Fruit fly (Drosophila melanogaster) whole organism, embryonic: Measurements from ENCODE around the gene Tango5.

Experiments
- Abd-B ChIP-seq: fragments of 200-800 bp; sonication (Bioruptor generic); optimal IDR thresholded peaks from 2 replicates; lab custom pipeline; 2018; ENCODE audit warnings: missing biosample characterization, mild to moderate bottlenecking, missing genetic modification characterization, moderate library complexity
- Awh ChIP-seq: fragments of 200-800 bp; sonication (Bioruptor generic); IDR thresholded peaks from 2 replicates; pipeline ENCODE4, ENCODE4 v1.3.6; 2022; ENCODE audit warnings: missing biosample characterization, missing genetic modification characterization
- B-H1 ChIP-seq: fragments of 200-800 bp; sonication (Bioruptor generic); IDR thresholded peaks from 3 replicates; pipeline ENCODE4 v1.3.6; 2022; ENCODE audit warnings: missing biosample characterization, missing genetic modification characterization
- CG10321 ChIP-seq: fragments of 200-800 bp; sonication (Bioruptor generic); IDR thresholded peaks from 2 replicates; pipeline ENCODE4 v1.3.6; 2022; ENCODE audit warnings: missing biosample characterization, missing genetic modification characterization
- CG11695 ChIP-seq: fragments of 200-800 bp; sonication (Bioruptor generic); IDR thresholded peaks from 3 replicates; pipeline ENCODE4 v1.3.6; 2022; ENCODE audit warnings: missing biosample characterization, missing genetic modification characterization
- CG12299 ChIP-seq: fragments of 200-800 bp; sonication (Bioruptor generic); optimal IDR thresholded peaks from 2 replicates; lab custom pipeline; 2018; ENCODE audit warnings: missing biosample characterization, mild to moderate bottlenecking, missing genetic modification characterization
- CG17328 ChIP-seq: fragments of 200-800 bp; sonication (Bioruptor generic); IDR thresholded peaks from 2 replicates; pipeline ENCODE4 v1.3.6; 2022; ENCODE audit warnings: missing biosample characterization, missing genetic modification characterization
- CG17912 ChIP-seq: fragments of 200-800 bp; sonication (Bioruptor generic); optimal IDR thresholded peaks from 2 replicates; lab custom pipeline; 2018; ENCODE audit warnings: missing biosample characterization, mild to moderate bottlenecking, missing genetic modification characterization
- CG18011 ChIP-seq: fragments of 200-800 bp; sonication (Bioruptor generic); optimal IDR thresholded peaks from 2 replicates; lab custom pipeline; 2017; ENCODE audit warnings: missing biosample characterization, missing genetic modification characterization, mild to moderate bottlenecking, moderate library complexity, missing genotype
- CG2120 ChIP-seq: fragments of 200-800 bp; sonication (Bioruptor generic); optimal IDR thresholded peaks from 3 replicates; lab custom pipeline; 2016; ENCODE audit warnings: missing biosample characterization, missing genetic modification characterization
- CG34224 ChIP-seq: fragments of 200-800 bp; sonication (Bioruptor generic); IDR thresholded peaks from 3 replicates; pipeline ENCODE4 v1.3.6; 2022; ENCODE audit warnings: missing biosample characterization, missing genetic modification characterization; ENCODE audit not compliant: partially characterized antibody
- CG6791 ChIP-seq: fragments of 200-800 bp; sonication (Bioruptor generic); IDR thresholded peaks from 3 replicates; pipeline ENCODE4 v1.3.6; 2022; ENCODE audit warnings: missing biosample characterization, missing genetic modification characterization; ENCODE audit not compliant: partially characterized antibody
- CG7928 ChIP-seq: fragments of 200-800 bp; sonication (Bioruptor generic); optimal IDR thresholded peaks from 2 replicates; lab custom pipeline; 2017; ENCODE audit warnings: missing biosample characterization, mild to moderate bottlenecking, missing genetic modification characterization
- CG8281 ChIP-seq: fragments of 200-800 bp; sonication (Bioruptor generic); optimal IDR thresholded peaks from 2 replicates; lab custom pipeline; 2018; ENCODE audit warnings: missing biosample characterization, mild to moderate bottlenecking, missing genetic modification characterization, moderate library complexity
- CG8478 ChIP-seq: fragments of >200 bp; optimal IDR thresholded peaks from 2 replicates; lab custom pipeline; 2018
- CG8944 ChIP-seq: fragments of 200-800 bp; sonication (Bioruptor generic); optimal IDR thresholded peaks from 3 replicates; lab custom pipeline; 2016; ENCODE audit warnings: missing biosample characterization, missing genetic modification characterization
- CG9817 ChIP-seq: fragments of 200-800 bp; sonication (Bioruptor generic); optimal IDR thresholded peaks from 2 replicates; lab custom pipeline; 2018; ENCODE audit warnings: missing biosample characterization, mild to moderate bottlenecking, missing genetic modification characterization, moderate library complexity
- CG9932 ChIP-seq: fragments of 200-800 bp; sonication (Bioruptor generic); IDR thresholded peaks from 2 replicates; pipeline ENCODE4 v1.3.6; 2022; ENCODE audit warnings: missing biosample characterization, missing genetic modification characterization
- Chrac-16 ChIP-seq: fragments of 200-800 bp; sonication (Bioruptor generic); optimal IDR thresholded peaks from 3 replicates; lab custom pipeline; 2016; ENCODE audit warnings: missing biosample characterization, missing genetic modification characterization
- CoRest ChIP-seq: fragments of 200-800 bp; sonication (Bioruptor generic); optimal IDR thresholded peaks from 3 replicates; lab custom pipeline; 2018; ENCODE audit warnings: missing biosample characterization, mild to moderate bottlenecking, missing genetic modification characterization, moderate library complexity
- Deaf1 ChIP-seq: fragments of 200-800 bp; optimal IDR thresholded peaks from 3 replicates; lab custom pipeline; 2019; ENCODE audit warnings: missing biosample characterization, mild to moderate bottlenecking, missing genetic modification characterization, moderate library complexity
- E2f1 ChIP-seq: fragments of 200-800 bp; sonication (Bioruptor generic); IDR thresholded peaks from 2 replicates; pipeline ENCODE4 v1.3.6; 2022; ENCODE audit warnings: missing biosample characterization, missing genetic modification characterization
- Ets97D ChIP-seq: fragments of 200-800 bp; sonication (Bioruptor generic); optimal IDR thresholded peaks from 3 replicates; lab custom pipeline; 2016; ENCODE audit warnings: missing biosample characterization, missing genetic modification characterization
- HLH4C ChIP-seq: fragments of 200-800 bp; sonication (Bioruptor generic); IDR thresholded peaks from 3 replicates; pipeline ENCODE4 v1.3.6; 2022; ENCODE audit warnings: missing biosample characterization, missing genetic modification characterization; ENCODE audit not compliant: partially characterized antibody
- HLHmδ ChIP-seq: fragments of 200-800 bp; sonication (Bioruptor generic); optimal IDR thresholded peaks from 2 replicates; lab custom pipeline; 2018; ENCODE audit warnings: missing biosample characterization, mild to moderate bottlenecking, missing genetic modification characterization, moderate library complexity
- HmgD ChIP-seq: fragments of 200-800 bp; sonication (Bioruptor generic); optimal IDR thresholded peaks from 3 replicates; lab custom pipeline; 2016; ENCODE audit warnings: missing biosample characterization, missing genetic modification characterization
- Hmx ChIP-seq: fragments of 200-800 bp; sonication (Bioruptor generic); optimal IDR thresholded peaks from 2 replicates; lab custom pipeline; 2016; ENCODE audit warnings: missing biosample characterization, missing genetic modification characterization
- Hr51 ChIP-seq, 2 experiments: fragments of 200-800 bp; sonication (Bioruptor generic); optimal IDR thresholded peaks; 2 replicates in 1 of 2; 3 replicates in 1 of 2; lab custom pipeline; 2016 to 2018; ENCODE audit warnings: missing biosample characterization in 2 of 2, missing genetic modification characterization in 2 of 2, mild to moderate bottlenecking in 1 of 2, moderate library complexity in 1 of 2
- Max ChIP-seq: fragments of 200-800 bp; sonication (Bioruptor generic); optimal IDR thresholded peaks from 2 replicates; lab custom pipeline; 2016; ENCODE audit warnings: missing biosample characterization, mild to moderate bottlenecking, missing genetic modification characterization
- Oli ChIP-seq: fragments of 200-800 bp; sonication (Bioruptor generic); optimal IDR thresholded peaks from 2 replicates; lab custom pipeline; 2018; ENCODE audit warnings: missing biosample characterization, mild to moderate bottlenecking, missing genetic modification characterization, moderate library complexity
- Rx ChIP-seq: fragments of 200-800 bp; sonication (Bioruptor generic); IDR thresholded peaks from 2 replicates; pipeline ENCODE4 v1.3.6; 2022; ENCODE audit warnings: missing biosample characterization, missing genetic modification characterization
- Xbp1 ChIP-seq: fragments of 200-800 bp; sonication (Bioruptor generic); optimal IDR thresholded peaks from 3 replicates; lab custom pipeline; 2016; ENCODE audit warnings: missing biosample characterization, mild to moderate bottlenecking, missing genetic modification characterization
- ac ChIP-seq: fragments of 200-800 bp; sonication (Bioruptor generic); optimal IDR thresholded peaks from 3 replicates; lab custom pipeline; 2017; ENCODE audit warnings: missing biosample characterization, mild to moderate bottlenecking, missing genetic modification characterization
- ase ChIP-seq: fragments of 200-800 bp; sonication (Bioruptor generic); IDR thresholded peaks from 3 replicates; pipeline ENCODE4 v1.3.6; 2022; ENCODE audit warnings: missing biosample characterization, missing genetic modification characterization
- br ChIP-seq: fragments of >200 bp; optimal IDR thresholded peaks from 2 replicates; lab custom pipeline; 2017
- bsh ChIP-seq, 2 experiments: fragments of 200-800 bp; sonication (Bioruptor generic); optimal IDR thresholded peaks; 2 replicates each; lab custom pipeline; 2017 to 2018; ENCODE audit warnings: mild to moderate bottlenecking in 2 of 2, missing biosample characterization in 2 of 2, missing genetic modification characterization in 2 of 2, moderate library complexity in 1 of 2
- cg ChIP-seq: fragments of 200-800 bp; sonication (Bioruptor generic); optimal IDR thresholded peaks from 3 replicates; lab custom pipeline; 2019; ENCODE audit warnings: missing biosample characterization, mild to moderate bottlenecking, missing genetic modification characterization, moderate library complexity
- crp ChIP-seq, 2 experiments: fragments of 200-800 bp; sonication (Bioruptor generic); optimal IDR thresholded peaks; 2 replicates in 1 of 2; 3 replicates in 1 of 2; lab custom pipeline; 2017; ENCODE audit warnings: missing biosample characterization in 2 of 2, missing genetic modification characterization in 2 of 2, mild to moderate bottlenecking in 1 of 2, moderate library complexity in 1 of 2
- da ChIP-seq: fragments of 200-800 bp; sonication (Bioruptor generic); optimal IDR thresholded peaks from 2 replicates; lab custom pipeline; 2016; ENCODE audit warnings: missing biosample characterization, missing genetic modification characterization
- dati ChIP-seq: fragments of 200-800 bp; sonication (Bioruptor generic); IDR thresholded peaks from 2 replicates; pipeline ENCODE4 v1.3.6; 2022; ENCODE audit warnings: missing biosample characterization, missing genetic modification characterization
- gem ChIP-seq: fragments of 200-800 bp; sonication (Bioruptor generic); optimal IDR thresholded peaks from 2 replicates; lab custom pipeline; 2019; ENCODE audit warnings: missing biosample characterization, mild to moderate bottlenecking, missing genetic modification characterization, moderate library complexity
- h ChIP-seq: fragments of >200 bp; optimal IDR thresholded peaks from 2 replicates; lab custom pipeline; 2017
- lbe ChIP-seq: fragments of 200-800 bp; sonication (Bioruptor generic); optimal IDR thresholded peaks from 2 replicates; lab custom pipeline; 2016; ENCODE audit warnings: missing biosample characterization, mild to moderate bottlenecking, missing genetic modification characterization
- pnt ChIP-seq: fragments of 200-800 bp; sonication (Bioruptor generic); optimal IDR thresholded peaks from 3 replicates; lab custom pipeline; 2016; ENCODE audit warnings: missing biosample characterization, missing genetic modification characterization
- pros ChIP-seq: fragments of 200-800 bp; sonication (Bioruptor generic); optimal IDR thresholded peaks from 3 replicates; lab custom pipeline; 2019; ENCODE audit warnings: missing biosample characterization, mild to moderate bottlenecking, missing genetic modification characterization, moderate library complexity
- psq ChIP-seq: fragments of 200-800 bp; sonication (Bioruptor generic); optimal IDR thresholded peaks from 2 replicates; lab custom pipeline; 2017; ENCODE audit warnings: missing biosample characterization, missing genetic modification characterization
- ro ChIP-seq: fragments of 200-800 bp; sonication (Bioruptor generic); IDR thresholded peaks from 2 replicates; pipeline ENCODE4 v1.3.6; 2022; ENCODE audit warnings: missing biosample characterization, missing genetic modification characterization
- toy ChIP-seq: fragments of 200-800 bp; sonication (Bioruptor generic); IDR thresholded peaks from 2 replicates; pipeline ENCODE4 v1.3.6; 2022; ENCODE audit warnings: missing biosample characterization, missing genetic modification characterization
- ttk ChIP-seq: fragments of 200-800 bp; sonication (Bioruptor generic); IDR thresholded peaks from 2 replicates; pipeline ENCODE4 v2.1.2; 2022; ENCODE audit warnings: missing biosample characterization, missing genetic modification characterization

Tango5 gene

DNA sequence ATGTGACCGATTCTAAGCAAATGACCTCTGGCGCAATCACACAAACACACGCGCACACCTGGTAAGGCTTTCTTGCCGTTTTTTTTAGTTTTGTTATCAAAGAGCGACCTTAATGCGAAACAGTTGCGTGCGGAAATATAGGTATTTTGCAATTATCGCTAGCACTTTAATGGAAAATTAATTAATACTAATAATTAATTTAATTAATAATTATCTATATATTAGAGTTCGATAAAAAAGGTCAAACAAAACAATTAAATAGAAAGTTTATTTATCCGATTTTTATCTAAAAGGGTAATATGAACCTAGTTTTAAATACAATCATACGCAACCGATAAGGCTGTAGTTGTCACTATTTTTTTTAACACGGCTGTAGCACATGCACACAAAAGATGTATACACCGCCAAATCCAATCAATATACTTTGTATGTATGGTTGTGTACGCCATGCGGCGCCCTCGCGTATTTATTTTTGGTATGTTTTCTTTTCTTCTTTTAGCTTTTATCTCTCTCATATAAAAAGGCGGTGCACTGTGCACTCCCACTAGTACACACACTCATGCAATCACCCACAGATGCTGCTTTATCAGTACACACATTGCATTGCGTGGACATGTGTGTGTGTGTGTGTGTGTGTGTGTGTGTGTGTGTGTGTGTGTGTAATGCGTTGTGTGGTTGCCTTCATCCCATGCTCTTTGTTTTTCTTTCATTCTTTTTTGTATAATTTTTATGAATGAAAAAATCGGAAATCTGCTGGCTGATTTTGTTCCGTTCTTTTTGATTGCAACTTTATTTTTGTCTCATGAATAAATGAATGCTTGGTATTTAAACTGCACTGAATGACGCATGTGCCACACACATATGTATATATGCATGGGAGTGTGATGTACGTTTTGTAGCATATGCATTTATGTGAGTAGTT lies 38.5 kb upstream of the Tango5 start (continued):
- TF ChIP-seq CG8478 (lab: Kevin White, UChicago) (no peak), CG18011 (GFP tag; lab: Kevin White, UChicago) (no peak), E2f1 (peak; percentile 45; the same call in 1 of the 2 replicates), CG17328 (GFP tag; lab: Robert Waterston, UW) (peak; percentile 23; the same call in 1 of the 2 replicates), br (no peak), CG9817 (peak; percentile 42), CG6791 (GFP tag; lab: Robert Waterston, UW) (no peak), CG34224 (GFP tag; lab: Robert Waterston, UW) (no peak), h (lab: Kevin White, UChicago) (no peak), psq (GFP tag; lab: Kevin White, UChicago) (no peak), da (GFP tag; lab: Kevin White, UChicago) (no peak), Hmx (GFP tag; lab: Kevin White, UChicago) (no peak), toy (GFP tag; lab: Robert Waterston, UW) (no peak), CG11695 (GFP tag; lab: Robert Waterston, UW) (peak; percentile 78), pros (GFP tag; lab: Kevin White, UChicago) (no peak), Hr51 (GFP tag; optimal IDR thresholded peaks at IDR 0.05; lab: Kevin White, UChicago) (peak in 1 of 2 experiments; percentile 86), Deaf1 (peak; percentile 29), Abd-B (no peak), CG12299 (tag; lab: Kevin White, UChicago) (peak; percentile 57), CG8944 (GFP tag; lab: Kevin White, UChicago) (no peak), pnt (GFP tag; lab: Kevin White, UChicago) (no peak), Rx (GFP tag; lab: Robert Waterston, UW) (no peak), HLH4C (no peak), CG8281 (tag; lab: Kevin White, UChicago) (peak; percentile 47), Awh (GFP tag; lab: Robert Waterston, UW) (no peak), CG9932 (GFP tag; lab: Robert Waterston, UW) (no peak), CoRest (peak; percentile 81), crp (GFP tag; optimal IDR thresholded peaks at IDR 0.05; lab: Kevin White, UChicago) (no peak), Ets97D (GFP tag; lab: Kevin White, UChicago) (no peak), gem (tag; lab: Kevin White, UChicago) (peak; percentile 87), B-H1 (GFP tag; lab: Robert Waterston, UW) (peak; percentile 27; the same call in 1 of the 3 replicates), CG10321 (no peak), dati (GFP tag; lab: Robert Waterston, UW) (no peak), Chrac-16 (peak; percentile 25), lbe (no peak), CG7928 (no peak), CG2120 (GFP tag; lab: Kevin White, UChicago) (peak; percentile 15), ro (no peak), ac (GFP tag; lab: Kevin White, UChicago) (no peak), HLHmδ (GFP tag; lab: Kevin White, UChicago) (no peak), bsh (GFP tag; optimal IDR thresholded peaks at IDR 0.05; lab: Kevin White, UChicago) (peak in 1 of 2 experiments; percentile 74), ase (GFP tag; lab: Robert Waterston, UW) (no peak), cg (GFP tag; lab: Kevin White, UChicago) (peak; percentile 80), Xbp1 (GFP tag; lab: Kevin White, UChicago) (peak; percentile 32), CG17912 (no peak), Max (GFP tag; lab: Kevin White, UChicago) (no peak), Oli (tag; lab: Kevin White, UChicago) (peak; percentile 72), HmgD (GFP tag; lab: Kevin White, UChicago) (no peak), ttk (GFP tag; lab: Robert Waterston, UW) (peak; percentile 32; the same call in 1 of the 2 replicates)
